Fruit fly (Drosophila melanogaster) whole organism, embryonic: ENCODE results near the gene Hsp22.

Source experiments
- Abd-B ChIP-seq: fragments of 200-800 bp; sonication (Bioruptor generic); optimal IDR thresholded peaks from 2 replicates; lab custom pipeline; 2018; ENCODE audit warnings: missing biosample characterization, mild to moderate bottlenecking, missing genetic modification characterization, moderate library complexity
- Atf6 ChIP-seq: fragments of 200-800 bp; sonication (Bioruptor generic); IDR thresholded peaks from 2 replicates; pipeline ENCODE4 v1.3.6; 2022; ENCODE audit warnings: missing biosample characterization, missing genetic modification characterization
- Blimp-1 ChIP-seq: fragments of 200-800 bp; sonication (Bioruptor generic); optimal IDR thresholded peaks from 3 replicates; lab custom pipeline; 2018; ENCODE audit warnings: missing biosample characterization, missing genetic modification characterization, mild to moderate bottlenecking, moderate library complexity, missing genetic modification reagents
- CG10267 ChIP-seq: fragments of 200-800 bp; sonication (Bioruptor generic); optimal IDR thresholded peaks from 2 replicates; lab custom pipeline; 2018; ENCODE audit warnings: missing biosample characterization, mild to moderate bottlenecking, missing genetic modification characterization, moderate library complexity
- CG11247 ChIP-seq: fragments of 200-800 bp; sonication (Bioruptor generic); IDR thresholded peaks from 2 replicates; pipeline ENCODE4 v1.3.6; 2022; ENCODE audit warnings: missing biosample characterization, missing genetic modification characterization
- CG12104 ChIP-seq: fragments of 200-800 bp; sonication (Bioruptor generic); optimal IDR thresholded peaks from 3 replicates; lab custom pipeline; 2016; ENCODE audit warnings: missing biosample characterization, missing genetic modification characterization
- CG12769 ChIP-seq: fragments of 200-800 bp; sonication (Bioruptor generic); optimal IDR thresholded peaks from 2 replicates; lab custom pipeline; 2019; ENCODE audit warnings: missing biosample characterization, mild to moderate bottlenecking, missing genetic modification characterization, moderate library complexity
- CG13624 ChIP-seq: fragments of 200-800 bp; sonication (Bioruptor generic); optimal IDR thresholded peaks from 2 replicates; lab custom pipeline; 2016; ENCODE audit warnings: missing biosample characterization, missing genetic modification characterization
- CG14710 ChIP-seq: fragments of 200-800 bp; sonication (Bioruptor generic); optimal IDR thresholded peaks from 3 replicates; lab custom pipeline; 2019; ENCODE audit warnings: missing biosample characterization, mild to moderate bottlenecking, missing genetic modification characterization, moderate library complexity
- CG14860 ChIP-seq: fragments of 200-800 bp; sonication (Bioruptor generic); IDR thresholded peaks from 3 replicates; pipeline ENCODE4 v1.3.6; 2022; ENCODE audit warnings: missing biosample characterization, missing genetic modification characterization; ENCODE audit not compliant: partially characterized antibody
- CG17385 ChIP-seq: fragments of 200-800 bp; sonication (Bioruptor generic); optimal IDR thresholded peaks from 3 replicates; lab custom pipeline; 2018; ENCODE audit warnings: missing biosample characterization, mild to moderate bottlenecking, missing genetic modification characterization
- CG18262 ChIP-seq: fragments of 200-800 bp; optimal IDR thresholded peaks from 3 replicates; lab custom pipeline; 2019; ENCODE audit warnings: missing biosample characterization, mild to moderate bottlenecking, missing genetic modification characterization, moderate library complexity
- CG31365 ChIP-seq: fragments of 200-800 bp; sonication (Bioruptor generic); optimal IDR thresholded peaks from 2 replicates; lab custom pipeline; 2018; ENCODE audit warnings: missing biosample characterization, mild to moderate bottlenecking, missing genetic modification characterization
- CG34224 ChIP-seq: fragments of 200-800 bp; sonication (Bioruptor generic); IDR thresholded peaks from 3 replicates; pipeline ENCODE4 v1.3.6; 2022; ENCODE audit warnings: missing biosample characterization, missing genetic modification characterization; ENCODE audit not compliant: partially characterized antibody
- CG34376 ChIP-seq: fragments of 200-800 bp; sonication (Bioruptor generic); optimal IDR thresholded peaks from 2 replicates; lab custom pipeline; 2018; ENCODE audit warnings: missing biosample characterization, mild to moderate bottlenecking, missing genetic modification characterization
- CG3838 ChIP-seq: fragments of 200-800 bp; sonication (Bioruptor generic); optimal IDR thresholded peaks from 3 replicates; lab custom pipeline; 2016; ENCODE audit warnings: missing biosample characterization, missing genetic modification characterization
- CG4617 ChIP-seq: fragments of 200-800 bp; sonication (Bioruptor generic); optimal IDR thresholded peaks from 3 replicates; lab custom pipeline; 2016; ENCODE audit warnings: missing biosample characterization, missing genetic modification characterization, borderline replicate concordance
- CG6254 ChIP-seq: fragments of 200-800 bp; sonication (Bioruptor generic); optimal IDR thresholded peaks from 3 replicates; lab custom pipeline; 2017; ENCODE audit warnings: mild to moderate bottlenecking, missing biosample characterization, missing genetic modification reagents, missing genetic modification characterization
- CG6765 ChIP-seq: fragments of 200-800 bp; sonication (Bioruptor generic); optimal IDR thresholded peaks from 3 replicates; lab custom pipeline; 2017; ENCODE audit warnings: missing biosample characterization, mild to moderate bottlenecking, missing genetic modification characterization
- CG8089 ChIP-seq: fragments of 200-800 bp; sonication (Bioruptor generic); optimal IDR thresholded peaks from 3 replicates; lab custom pipeline; 2016; ENCODE audit warnings: missing biosample characterization, missing genetic modification characterization
- CG8281 ChIP-seq: fragments of 200-800 bp; sonication (Bioruptor generic); optimal IDR thresholded peaks from 2 replicates; lab custom pipeline; 2018; ENCODE audit warnings: missing biosample characterization, mild to moderate bottlenecking, missing genetic modification characterization, moderate library complexity
- E2f1 ChIP-seq: fragments of 200-800 bp; sonication (Bioruptor generic); IDR thresholded peaks from 2 replicates; pipeline ENCODE4 v1.3.6; 2022; ENCODE audit warnings: missing biosample characterization, missing genetic modification characterization
- HLH3B ChIP-seq: fragments of 200-800 bp; sonication (Bioruptor generic); IDR thresholded peaks from 2 replicates; pipeline ENCODE4 v1.3.6; 2022; ENCODE audit warnings: missing biosample characterization, missing genetic modification characterization
- HLHmδ ChIP-seq: fragments of 200-800 bp; sonication (Bioruptor generic); optimal IDR thresholded peaks from 2 replicates; lab custom pipeline; 2018; ENCODE audit warnings: missing biosample characterization, mild to moderate bottlenecking, missing genetic modification characterization, moderate library complexity
- HmgD ChIP-seq: fragments of 200-800 bp; sonication (Bioruptor generic); optimal IDR thresholded peaks from 3 replicates; lab custom pipeline; 2016; ENCODE audit warnings: missing biosample characterization, missing genetic modification characterization
- Hmx ChIP-seq: fragments of 200-800 bp; sonication (Bioruptor generic); optimal IDR thresholded peaks from 2 replicates; lab custom pipeline; 2016; ENCODE audit warnings: missing biosample characterization, missing genetic modification characterization
- Kr ChIP-seq: fragments of 200-800 bp; sonication (Bioruptor generic); optimal IDR thresholded peaks from 2 replicates; lab custom pipeline; 2017; ENCODE audit warnings: missing biosample characterization, mild to moderate bottlenecking, missing genetic modification characterization
- Mrtf ChIP-seq: fragments of 200-800 bp; sonication (Bioruptor generic); IDR thresholded peaks from 3 replicates; pipeline ENCODE4 v1.3.6; 2022; ENCODE audit warnings: missing biosample characterization, missing genetic modification characterization
- NC2α ChIP-seq: fragments of 200-800 bp; sonication (Bioruptor generic); optimal IDR thresholded peaks from 2 replicates; lab custom pipeline; 2016; ENCODE audit warnings: missing biosample characterization, missing genetic modification characterization
- Nf-YB ChIP-seq: fragments of 200-800 bp; sonication (Bioruptor generic); optimal IDR thresholded peaks from 3 replicates; lab custom pipeline; 2019; ENCODE audit warnings: missing biosample characterization, mild to moderate bottlenecking, missing genetic modification characterization, moderate library complexity
- PHDP ChIP-seq: fragments of 200-800 bp; sonication (Bioruptor generic); optimal IDR thresholded peaks from 3 replicates; lab custom pipeline; 2018; ENCODE audit warnings: missing biosample characterization, mild to moderate bottlenecking, missing genetic modification characterization, moderate library complexity
- Ravus ChIP-seq: fragments of 200-800 bp; sonication (Bioruptor generic); IDR thresholded peaks from 2 replicates; pipeline ENCODE4 v1.3.6; 2022; ENCODE audit warnings: missing biosample characterization, missing genetic modification characterization
- Rx ChIP-seq: fragments of 200-800 bp; sonication (Bioruptor generic); IDR thresholded peaks from 2 replicates; pipeline ENCODE4 v1.3.6; 2022; ENCODE audit warnings: missing biosample characterization, missing genetic modification characterization
- Sry-δ ChIP-seq: fragments of 200-800 bp; sonication (Bioruptor generic); optimal IDR thresholded peaks from 2 replicates; lab custom pipeline; 2016; ENCODE audit warnings: missing biosample characterization, missing genetic modification characterization
- ab ChIP-seq: fragments of 200-800 bp; sonication (Bioruptor generic); optimal IDR thresholded peaks from 2 replicates; lab custom pipeline; 2016; ENCODE audit warnings: missing biosample characterization, missing genetic modification characterization
- aop ChIP-seq: fragments of 200-800 bp; sonication (Bioruptor generic); IDR thresholded peaks from 2 replicates; pipeline ENCODE4 v1.3.6; 2022; ENCODE audit warnings: missing biosample characterization, missing genetic modification characterization
- ap ChIP-seq: fragments of 200-800 bp; sonication (Bioruptor generic); IDR thresholded peaks from 2 replicates; pipeline ENCODE4 v1.3.6; 2022; ENCODE audit warnings: missing biosample characterization, missing genetic modification characterization
- ase ChIP-seq: fragments of 200-800 bp; sonication (Bioruptor generic); IDR thresholded peaks from 3 replicates; pipeline ENCODE4 v1.3.6; 2022; ENCODE audit warnings: missing biosample characterization, missing genetic modification characterization
- ash1 ChIP-seq: fragments of 200-800 bp; sonication (Bioruptor generic); optimal IDR thresholded peaks from 2 replicates; lab custom pipeline; 2018; ENCODE audit warnings: missing biosample characterization, mild to moderate bottlenecking, missing genetic modification characterization
- cad ChIP-seq: fragments of >200 bp; optimal IDR thresholded peaks from 2 replicates; lab custom pipeline; 2017; ENCODE audit warnings: missing biosample characterization, missing genetic modification characterization
- dati ChIP-seq: fragments of 200-800 bp; sonication (Bioruptor generic); IDR thresholded peaks from 2 replicates; pipeline ENCODE4 v1.3.6; 2022; ENCODE audit warnings: missing biosample characterization, missing genetic modification characterization
- fru ChIP-seq: fragments of >200 bp; optimal IDR thresholded peaks from 2 replicates; lab custom pipeline; 2017
- gfzf ChIP-seq: fragments of 200-800 bp; sonication (Bioruptor generic); optimal IDR thresholded peaks from 2 replicates; lab custom pipeline; 2016; ENCODE audit warnings: missing biosample characterization, mild to moderate bottlenecking, missing genetic modification characterization, moderate library complexity
- grau ChIP-seq: fragments of 200-800 bp; optimal IDR thresholded peaks from 3 replicates; lab custom pipeline; 2019; ENCODE audit warnings: missing biosample characterization, mild to moderate bottlenecking, missing genetic modification characterization, moderate library complexity
- jing ChIP-seq: fragments of 200-800 bp; sonication (Bioruptor generic); optimal IDR thresholded peaks from 2 replicates; lab custom pipeline; 2018; ENCODE audit warnings: missing biosample characterization, mild to moderate bottlenecking, missing genetic modification characterization
- kah ChIP-seq: fragments of 200-800 bp; sonication (Bioruptor generic); optimal IDR thresholded peaks from 2 replicates; lab custom pipeline; 2018; ENCODE audit warnings: missing biosample characterization, mild to moderate bottlenecking, missing genetic modification characterization
- kni ChIP-seq: fragments of 200-800 bp; sonication (Bioruptor generic); optimal IDR thresholded peaks from 3 replicates; lab custom pipeline; 2017; ENCODE audit warnings: mild to moderate bottlenecking, missing biosample characterization, missing genetic modification reagents, missing genetic modification characterization
- knrl ChIP-seq: fragments of 200-800 bp; sonication (Bioruptor generic); IDR thresholded peaks from 3 replicates; pipeline ENCODE4 v1.3.6; 2022; ENCODE audit warnings: missing biosample characterization, missing genetic modification characterization; ENCODE audit not compliant: partially characterized antibody
- p53 ChIP-seq: fragments of 200-800 bp; sonication (Bioruptor generic); optimal IDR thresholded peaks from 2 replicates; lab custom pipeline; 2016; ENCODE audit warnings: missing biosample characterization, missing genetic modification characterization
- repo ChIP-seq: fragments of 200-800 bp; sonication (Bioruptor generic); optimal IDR thresholded peaks from 2 replicates; lab custom pipeline; 2016; ENCODE audit warnings: missing biosample characterization, missing genetic modification characterization
- row ChIP-seq: fragments of 200-800 bp; sonication (Bioruptor generic); IDR thresholded peaks from 3 replicates; pipeline ENCODE4 v1.3.6; 2022; ENCODE audit warnings: missing biosample characterization, missing genetic modification characterization
- toy ChIP-seq: fragments of 200-800 bp; sonication (Bioruptor generic); IDR thresholded peaks from 2 replicates; pipeline ENCODE4 v1.3.6; 2022; ENCODE audit warnings: missing biosample characterization, missing genetic modification characterization

Gene Hsp22

dm6 chr3L:9366850-9367430, 5.8 kb upstream of the Hsp22 start, which contains the start of the genes Klp67A and CG4452 (continued):
- TF ChIP-seq Hmx (no peak), Sry-δ (peak; percentile 88), CG34376 (GFP tag; lab: Kevin White, UChicago) (peak; percentile 5), cad (GFP tag; lab: Kevin White, UChicago) (no peak), Atf6 (no peak), CG18262 (tag; lab: Kevin White, UChicago) (peak; percentile 68), CG17385 (GFP tag; lab: Kevin White, UChicago) (peak; percentile 5), HLHmδ (GFP tag; lab: Kevin White, UChicago) (no peak), kah (no peak), dati (GFP tag; lab: Robert Waterston, UW) (no peak), CG12104 (peak; percentile 21), E2f1 (no peak), Abd-B (GFP tag; lab: Kevin White, UChicago) (no peak), CG8281 (tag; lab: Kevin White, UChicago) (no peak), toy (GFP tag; lab: Robert Waterston, UW) (no peak), CG12769 (tag; lab: Kevin White, UChicago) (no peak), CG6254 (GFP tag; lab: Kevin White, UChicago) (no peak), Kr (no peak), ash1 (GFP tag; lab: Kevin White, UChicago) (no peak), knrl (peak; percentile 93), Ravus (GFP tag; lab: Robert Waterston, UW) (no peak), CG3838 (no peak), CG11247 (GFP tag; lab: Robert Waterston, UW) (no peak), PHDP (tag; lab: Kevin White, UChicago) (peak; percentile 47), aop (GFP tag; lab: Robert Waterston, UW) (no peak), CG34224 (peak; percentile 89), kni (no peak), gfzf (GFP tag; lab: Kevin White, UChicago) (peak; percentile 3), CG14860 (GFP tag; lab: Robert Waterston, UW) (peak; percentile 94), CG10267 (peak; percentile 75), Rx (GFP tag; lab: Robert Waterston, UW) (no peak), row (GFP tag; lab: Robert Waterston, UW) (peak; percentile 72), grau (tag; lab: Kevin White, UChicago) (peak; percentile 51), Mrtf (GFP tag; lab: Robert Waterston, UW) (no peak), ab (GFP tag; lab: Kevin White, UChicago) (no peak), HLH3B (no peak), CG4617 (no peak), fru (no peak), NC2α (GFP tag; lab: Kevin White, UChicago) (no peak), ap (GFP tag; lab: Robert Waterston, UW) (no peak), HmgD (GFP tag; lab: Kevin White, UChicago) (no peak), jing (GFP tag; lab: Kevin White, UChicago) (no peak), ase (no peak), repo (no peak), CG8089 (GFP tag; lab: Kevin White, UChicago) (no peak), CG6765 (no peak), CG13624 (GFP tag; lab: Kevin White, UChicago) (no peak), CG31365 (tag; lab: Kevin White, UChicago) (no peak), Nf-YB (no peak), CG14710 (peak; percentile 90), Blimp-1 (GFP tag; lab: Kevin White, UChicago) (no peak), p53 (GFP tag; lab: Kevin White, UChicago) (no peak)
